Worm (Caenorhabditis elegans): ENCODE measurements around the gene nlp-7.

DNA sequence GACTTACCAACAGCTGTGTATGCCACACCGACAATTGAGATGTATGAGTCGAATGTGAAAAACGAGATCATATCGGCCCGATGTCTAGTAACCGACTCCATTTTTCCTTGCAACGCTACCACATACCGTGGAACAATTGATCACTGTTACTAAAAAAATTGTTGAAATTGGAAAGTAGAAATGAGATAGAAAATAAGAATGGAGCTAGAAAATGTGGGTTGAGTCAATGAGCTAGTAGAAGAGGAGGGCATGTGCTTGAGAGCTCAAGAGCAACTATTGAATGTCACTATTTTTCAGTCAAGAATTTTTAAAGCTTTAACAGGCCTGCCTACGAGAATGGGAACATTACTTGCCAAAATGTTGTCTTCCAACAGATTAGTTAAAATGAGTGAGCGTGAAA, 32.1 kb downstream of the nlp-7 start, which contains the start of gene K01A12.3:
- no peak for TF ChIP-seq him-1 (tag; optimal IDR thresholded peaks at IDR 0.05)
- no peak for TF ChIP-seq dao-5 (tag; optimal IDR thresholded peaks at IDR 0.05)
- TF ChIP-seq W03F9.2 (tag; optimal IDR thresholded peaks at IDR 0.05) = no peak

Measured in whole organism, L4/young adult.